Worm (Caenorhabditis elegans): ENCODE data around the gene F43H9.3.

Gene F43H9.3

ce11 chrV:8017924-8018323, 6.8 kb downstream of the F43H9.3 start (continued):
- no peak for TF ChIP-seq ceh-8 (GFP tag; optimal IDR thresholded peaks at IDR 0.05)
- peak; percentile 58 for TF ChIP-seq tlp-1 (tag; optimal IDR thresholded peaks at IDR 0.05)
- TF ChIP-seq F16B12.6 (tag; optimal IDR thresholded peaks at IDR 0.05) = no peak
- TF ChIP-seq xbp-1 (tag; optimal IDR thresholded peaks at IDR 0.05) = no peak
- no peak for TF ChIP-seq elt-3 (tag; optimal IDR thresholded peaks at IDR 0.05)
- no peak for TF ChIP-seq nhr-71 (tag; optimal IDR thresholded peaks at IDR 0.05)
- no peak for TF ChIP-seq ces-1 (GFP tag; optimal IDR thresholded peaks at IDR 0.05)
- no peak for TF ChIP-seq sox-4 (tag; optimal IDR thresholded peaks at IDR 0.05)
- TF ChIP-seq mef-2 (tag; optimal IDR thresholded peaks at IDR 0.05) = no peak
- TF ChIP-seq lir-3 (tag; optimal IDR thresholded peaks at IDR 0.05; ENCODE audit: poor library complexity) = no peak
- TF ChIP-seq blmp-1 (tag; optimal IDR thresholded peaks at IDR 0.05) = no peak
- TF ChIP-seq lin-35 (GFP tag; optimal IDR thresholded peaks at IDR 0.05) = peak in 1 of 2 experiments; percentile 23
- TF ChIP-seq sptf-1 (tag; optimal IDR thresholded peaks at IDR 0.05) = no peak
- TF ChIP-seq lin-13 (GFP tag; optimal IDR thresholded peaks at IDR 0.05) = no peak
- no peak for TF ChIP-seq zag-1 (tag; optimal IDR thresholded peaks at IDR 0.05)

- TF ChIP-seq lir-3 (tag; optimal IDR thresholded peaks at IDR 0.05; ENCODE audit: poor library complexity) = no peak
- no peak for TF ChIP-seq efl-1 (optimal IDR thresholded peaks at IDR 0.05)
- no peak for TF ChIP-seq efl-1 (GFP tag; optimal IDR thresholded peaks at IDR 0.05 in 1 of 2)
- TF ChIP-seq nhr-47 (tag; optimal IDR thresholded peaks at IDR 0.05) = no peak
- TF ChIP-seq nhr-28 (tag; optimal IDR thresholded peaks at IDR 0.05) = no peak
- TF ChIP-seq ces-1 (GFP tag; optimal IDR thresholded peaks at IDR 0.05) = no peak
- no peak for TF ChIP-seq skn-1 (tag; optimal IDR thresholded peaks at IDR 0.05)
- no peak for TF ChIP-seq ama-1 (optimal IDR thresholded peaks at IDR 0.05)
- TF ChIP-seq jun-1 (tag; optimal IDR thresholded peaks at IDR 0.05) = no peak
- no peak for TF ChIP-seq C04F5.9 (tag; optimal IDR thresholded peaks at IDR 0.05)
- no peak for TF ChIP-seq tlp-1 (tag; optimal IDR thresholded peaks at IDR 0.05)
- TF ChIP-seq pax-3 (tag; optimal IDR thresholded peaks at IDR 0.05) = no peak
- TF ChIP-seq ets-5 (GFP tag; IDR thresholded peaks at IDR 0.05) = no peak
- TF ChIP-seq hpl-2 (GFP tag; optimal IDR thresholded peaks at IDR 0.05) = no peak
- TF ChIP-seq snu-23 (GFP tag; optimal IDR thresholded peaks at IDR 0.05) = no peak
- TF ChIP-seq sptf-1 (tag; optimal IDR thresholded peaks at IDR 0.05) = no peak
- TF ChIP-seq lin-39 (tag; optimal IDR thresholded peaks at IDR 0.05) = no peak
- TF ChIP-seq aly-2 (tag; optimal IDR thresholded peaks at IDR 0.05) = no peak
- no peak for TF ChIP-seq Y116A8C.19 (tag; optimal IDR thresholded peaks at IDR 0.05; ENCODE audit: borderline replicate concordance)
- no peak for TF ChIP-seq dpl-1 (GFP tag; optimal IDR thresholded peaks at IDR 0.05)
Measured at ce11 chrV:8016928-8017327, 7.8 kb downstream of the F43H9.3 start, which contains the start of gene sptl-2. sptl-2 (plus strand) TSS chrV:8017207.

ce11 chrV:8014710-8015314, 9.9 kb downstream of the F43H9.3 start:
- peak; percentile 67 for TF ChIP-seq snpc-4 (tag; optimal IDR thresholded peaks at IDR 0.05)

ce11 chrV:8013901-8014388, 10.8 kb downstream of the F43H9.3 start, which contains the start of gene Y97E10AR.6:
Y97E10AR.6 (minus strand) TSS chrV:8013951.
- TF ChIP-seq sup-37 (GFP tag; optimal IDR thresholded peaks at IDR 0.05) = no peak
- no peak for TF ChIP-seq vab-15 (tag; optimal IDR thresholded peaks at IDR 0.05)
- no peak for TF ChIP-seq aly-2 (tag; optimal IDR thresholded peaks at IDR 0.05)
- peak in 1 of 3 experiments; percentile 26 for TF ChIP-seq ceh-82 (tag; optimal IDR thresholded peaks at IDR 0.05)
- TF ChIP-seq lin-15B (tag; optimal IDR thresholded peaks at IDR 0.05) = peak; percentile 20
- TF ChIP-seq isw-1 (GFP tag; IDR thresholded peaks at IDR 0.05) = no peak
- no peak for TF ChIP-seq ama-1 (optimal IDR thresholded peaks at IDR 0.05)
- no peak for TF ChIP-seq nhr-12 (tag; optimal IDR thresholded peaks at IDR 0.05)
- no peak for TF ChIP-seq dsc-1 (tag; optimal IDR thresholded peaks at IDR 0.05)
- TF ChIP-seq nhr-19 (GFP tag; conservative IDR thresholded peaks at IDR 0.05) = no peak
- TF ChIP-seq rnt-1 (tag; optimal IDR thresholded peaks at IDR 0.05) = no peak
- no peak for TF ChIP-seq skn-1 (tag; optimal IDR thresholded peaks at IDR 0.05)
- no peak for TF ChIP-seq zag-1 (tag; optimal IDR thresholded peaks at IDR 0.05)
- no peak for TF ChIP-seq nhr-20 (tag; optimal IDR thresholded peaks at IDR 0.05)
- no peak for TF ChIP-seq nhr-11 (tag; optimal IDR thresholded peaks at IDR 0.05)
- no peak for TF ChIP-seq irx-1 (tag; optimal IDR thresholded peaks at IDR 0.05)
- TF ChIP-seq nhr-90 (tag; optimal IDR thresholded peaks at IDR 0.05; ENCODE audit: poor library complexity) = no peak
- peak; percentile 38 to 78 for TF ChIP-seq lin-35 (GFP tag; optimal IDR thresholded peaks at IDR 0.05)
- no peak for TF ChIP-seq ztf-4 (tag; optimal IDR thresholded peaks at IDR 0.05)
- TF ChIP-seq ceh-90 (tag; optimal IDR thresholded peaks at IDR 0.05) = no peak
- TF ChIP-seq unc-130 (tag; optimal IDR thresholded peaks at IDR 0.05) = no peak
- TF ChIP-seq efl-1 (optimal IDR thresholded peaks at IDR 0.05) = peak; percentile 41 to 51
- TF ChIP-seq efl-1 (GFP tag; optimal IDR thresholded peaks at IDR 0.05 in 1 of 2) = peak; percentile 55 to 73

All from whole organism, L1 larva.